Fruit fly (Drosophila melanogaster) whole organism, embryonic: Measurements from ENCODE around the gene OtopLc.

Experiments used
- B-H1 ChIP-seq: fragments of 200-800 bp; sonication (Bioruptor generic); IDR thresholded peaks from 3 replicates; pipeline ENCODE4 v1.3.6; 2022; ENCODE audit warnings: missing biosample characterization, missing genetic modification characterization
- Bdp1 ChIP-seq: fragments of 200-800 bp; sonication (Bioruptor generic); optimal IDR thresholded peaks from 3 replicates; lab custom pipeline; 2016; ENCODE audit warnings: missing biosample characterization, missing genetic modification characterization
- Bgb ChIP-seq: fragments of 200-800 bp; sonication (Bioruptor generic); IDR thresholded peaks from 2 replicates; pipeline ENCODE4 v1.3.6; 2022; ENCODE audit warnings: missing biosample characterization, missing genetic modification characterization; ENCODE audit not compliant: partially characterized antibody
- CG12155 ChIP-seq: fragments of 200-800 bp; sonication (Bioruptor generic); optimal IDR thresholded peaks from 3 replicates; lab custom pipeline; 2016; ENCODE audit warnings: missing biosample characterization, missing genetic modification characterization
- CG13287 ChIP-seq: fragments of 200-800 bp; sonication (Bioruptor generic); IDR thresholded peaks from 2 replicates; pipeline ENCODE4 v1.3.6; 2022; ENCODE audit warnings: missing biosample characterization, missing genetic modification characterization; ENCODE audit not compliant: partially characterized antibody
- CG14441 ChIP-seq: fragments of 200-800 bp; sonication (Bioruptor generic); IDR thresholded peaks from 2 replicates; pipeline ENCODE4 v1.3.6; 2022; ENCODE audit warnings: missing biosample characterization, missing genetic modification characterization
- CG14965 ChIP-seq: fragments of 200-800 bp; sonication (Bioruptor generic); optimal IDR thresholded peaks from 2 replicates; lab custom pipeline; 2016; ENCODE audit warnings: missing biosample characterization, missing genetic modification characterization, borderline replicate concordance
- CG16813 ChIP-seq: fragments of 200-800 bp; sonication (Bioruptor generic); IDR thresholded peaks from 3 replicates; pipeline ENCODE4 v1.3.6; 2022; ENCODE audit warnings: missing biosample characterization, missing genetic modification characterization; ENCODE audit not compliant: partially characterized antibody
- CG1832 ChIP-seq: fragments of 200-800 bp; sonication (Bioruptor generic); optimal IDR thresholded peaks from 2 replicates; lab custom pipeline; 2017; ENCODE audit warnings: missing biosample characterization, mild to moderate bottlenecking, missing genetic modification characterization, inconsistent platforms
- CG30403 ChIP-seq: fragments of 200-800 bp; sonication (Bioruptor generic); optimal IDR thresholded peaks from 3 replicates; lab custom pipeline; 2016; ENCODE audit warnings: missing biosample characterization, missing genetic modification characterization
- CG32532 ChIP-seq: fragments of 200-800 bp; sonication (Bioruptor generic); IDR thresholded peaks from 2 replicates; pipeline ENCODE4 v1.3.6; 2022; ENCODE audit warnings: missing biosample characterization, missing genetic modification characterization
- CG34422 ChIP-seq: fragments of 200-800 bp; sonication (Bioruptor generic); IDR thresholded peaks from 3 replicates; pipeline ENCODE4 v1.3.6; 2022; ENCODE audit warnings: missing biosample characterization, missing genetic modification characterization
- CG3726 ChIP-seq: fragments of 200-800 bp; sonication (Bioruptor generic); IDR thresholded peaks from 3 replicates; pipeline ENCODE4, ENCODE4 v1.3.6; 2022; ENCODE audit warnings: missing biosample characterization, missing genetic modification characterization
- CG42726 ChIP-seq: fragments of 200-800 bp; sonication (Bioruptor generic); IDR thresholded peaks from 2 replicates; pipeline ENCODE4 v1.3.6; 2022; ENCODE audit warnings: missing biosample characterization, missing genetic modification characterization; ENCODE audit not compliant: partially characterized antibody
- CG4424 ChIP-seq: fragments of 200-800 bp; sonication (Bioruptor generic); optimal IDR thresholded peaks from 3 replicates; lab custom pipeline; 2016; ENCODE audit warnings: missing biosample characterization, missing genetic modification characterization
- CG4707 ChIP-seq: fragments of 200-800 bp; sonication (Bioruptor generic); optimal IDR thresholded peaks from 2 replicates; lab custom pipeline; 2018; ENCODE audit warnings: missing biosample characterization, mild to moderate bottlenecking, missing genetic modification characterization, moderate library complexity
- CG6854 ChIP-seq: fragments of 200-800 bp; sonication (Bioruptor generic); optimal IDR thresholded peaks from 3 replicates; lab custom pipeline; 2017; ENCODE audit warnings: missing biosample characterization, mild to moderate bottlenecking, missing genetic modification characterization
- CG9817 ChIP-seq: fragments of 200-800 bp; sonication (Bioruptor generic); optimal IDR thresholded peaks from 2 replicates; lab custom pipeline; 2018; ENCODE audit warnings: missing biosample characterization, mild to moderate bottlenecking, missing genetic modification characterization, moderate library complexity
- Dip2 ChIP-seq: fragments of 200-800 bp; sonication (Bioruptor generic); IDR thresholded peaks from 2 replicates; pipeline ENCODE4 v1.3.6; 2022; ENCODE audit warnings: missing biosample characterization, missing genetic modification characterization
- Dip3 ChIP-seq: fragments of 200-800 bp; sonication (Bioruptor generic); optimal IDR thresholded peaks from 3 replicates; lab custom pipeline; 2016; ENCODE audit warnings: missing biosample characterization, missing genetic modification characterization
- ERR ChIP-seq: fragments of 200-800 bp; sonication (Bioruptor generic); optimal IDR thresholded peaks from 2 replicates; lab custom pipeline; 2016; ENCODE audit warnings: missing biosample characterization, missing genetic modification characterization
- Fer3 ChIP-seq: fragments of 200-800 bp; sonication (Bioruptor generic); optimal IDR thresholded peaks from 2 replicates; lab custom pipeline; 2018; ENCODE audit warnings: missing biosample characterization, mild to moderate bottlenecking, missing genetic modification characterization, moderate library complexity
- H2.0 ChIP-seq: fragments of 200-800 bp; sonication (Bioruptor generic); IDR thresholded peaks from 2 replicates; pipeline ENCODE4 v1.3.6; 2022; ENCODE audit warnings: missing biosample characterization, missing genetic modification characterization
- Med ChIP-seq: fragments of 200-800 bp; sonication (Bioruptor generic); peaks from one replicate; lab custom pipeline; 2016; ENCODE audit warnings: missing biosample characterization, missing genetic modification characterization, mild to moderate bottlenecking, inconsistent platforms, moderate library complexity
- Nf-YA ChIP-seq: fragments of 200-800 bp; sonication (Bioruptor generic); IDR thresholded peaks from 2 replicates; pipeline ENCODE4 v1.3.6; 2022; ENCODE audit warnings: missing biosample characterization, missing genetic modification characterization
- Oli ChIP-seq: fragments of 200-800 bp; sonication (Bioruptor generic); optimal IDR thresholded peaks from 2 replicates; lab custom pipeline; 2018; ENCODE audit warnings: missing biosample characterization, mild to moderate bottlenecking, missing genetic modification characterization, moderate library complexity
- PHDP ChIP-seq: fragments of 200-800 bp; sonication (Bioruptor generic); optimal IDR thresholded peaks from 3 replicates; lab custom pipeline; 2018; ENCODE audit warnings: missing biosample characterization, mild to moderate bottlenecking, missing genetic modification characterization, moderate library complexity
- Trl ChIP-seq, 3 experiments: fragments of >200 bp in 2 of 3; fragments of 200-800 bp in 1 of 3; sonication (Bioruptor generic) in 1 of 3; optimal IDR thresholded peaks; 2 replicates in 1 of 3; 3 replicates in 2 of 3; lab custom pipeline; 2016 to 2017; ENCODE audit warnings: missing biosample characterization in 1 of 3, missing genetic modification characterization in 1 of 3
- Xrp1 ChIP-seq: fragments of 200-800 bp; sonication (Bioruptor generic); IDR thresholded peaks from 2 replicates; pipeline ENCODE4 v1.3.6; 2022; ENCODE audit warnings: missing biosample characterization, missing genetic modification characterization
- bbx ChIP-seq: fragments of 200-800 bp; sonication (Bioruptor generic); IDR thresholded peaks from 2 replicates; pipeline ENCODE4 v1.3.6; 2022; ENCODE audit warnings: missing biosample characterization, missing genetic modification characterization; ENCODE audit not compliant: partially characterized antibody
- cas ChIP-seq: fragments of 200-800 bp; sonication (Bioruptor generic); IDR thresholded peaks from 2 replicates; pipeline ENCODE4 v1.3.6; 2022; ENCODE audit warnings: missing biosample characterization, missing genetic modification characterization
- chinmo ChIP-seq: fragments of 200-800 bp; sonication (Bioruptor generic); IDR thresholded peaks from 4 replicates; pipeline ENCODE4 v1.3.6; 2022; ENCODE audit warnings: missing biosample characterization, missing genetic modification characterization; ENCODE audit not compliant: partially characterized antibody
- dati ChIP-seq: fragments of 200-800 bp; sonication (Bioruptor generic); IDR thresholded peaks from 2 replicates; pipeline ENCODE4 v1.3.6; 2022; ENCODE audit warnings: missing biosample characterization, missing genetic modification characterization
- dm ChIP-seq: fragments of 200-800 bp; sonication (Bioruptor generic); optimal IDR thresholded peaks from 3 replicates; lab custom pipeline; 2016; ENCODE audit warnings: missing biosample characterization, missing genetic modification characterization
- gsb-n ChIP-seq: fragments of 200-800 bp; sonication (Bioruptor generic); optimal IDR thresholded peaks from 3 replicates; lab custom pipeline; 2018; ENCODE audit warnings: missing biosample characterization, mild to moderate bottlenecking, missing genetic modification characterization
- jumu ChIP-seq: fragments of 200-800 bp; sonication (Bioruptor generic); optimal IDR thresholded peaks from 3 replicates; lab custom pipeline; 2016; ENCODE audit warnings: missing biosample characterization, missing genetic modification characterization
- mam ChIP-seq: fragments of 200-800 bp; sonication (Bioruptor generic); optimal IDR thresholded peaks from 3 replicates; lab custom pipeline; 2016; ENCODE audit warnings: missing biosample characterization, missing genetic modification characterization
- pan ChIP-seq, 4 experiments: fragments of >200 bp in 3 of 4; fragments of 200-800 bp in 1 of 4; sonication (Bioruptor generic) in 1 of 4; optimal IDR thresholded peaks in 3 of 4; IDR thresholded peaks in 1 of 4; 2 replicates each; pipeline versions ENCODE4 v1.3.6 to Lab custom; 2017 to 2022; ENCODE audit warnings: missing biosample characterization in 2 of 4, missing genetic modification characterization in 2 of 4, mixed read lengths in 1 of 4
- pho ChIP-seq: fragments of 200-800 bp; sonication (Bioruptor generic); optimal IDR thresholded peaks from 2 replicates; lab custom pipeline; 2016; ENCODE audit warnings: missing biosample characterization, missing genetic modification characterization
- pita ChIP-seq: fragments of 200-800 bp; sonication (Bioruptor generic); optimal IDR thresholded peaks from 2 replicates; lab custom pipeline; 2017; ENCODE audit warnings: missing biosample characterization, mild to moderate bottlenecking, missing genetic modification characterization
- pnt ChIP-seq: fragments of 200-800 bp; sonication (Bioruptor generic); optimal IDR thresholded peaks from 3 replicates; lab custom pipeline; 2016; ENCODE audit warnings: missing biosample characterization, missing genetic modification characterization
- sc ChIP-seq, 3 experiments: fragments of >200 bp in 2 of 3; fragments of 200-800 bp in 1 of 3; sonication (Bioruptor generic) in 1 of 3; optimal IDR thresholded peaks; 2 replicates in 2 of 3; 3 replicates in 1 of 3; lab custom pipeline; 2017; ENCODE audit warnings: mild to moderate bottlenecking in 1 of 3, missing biosample characterization in 1 of 3, missing genetic modification characterization in 1 of 3, missing genetic modification reagents in 1 of 3
- sens ChIP-seq: fragments of 200-800 bp; sonication (Bioruptor generic); peaks from one replicate; lab custom pipeline; 2016; ENCODE audit warnings: missing biosample characterization, missing genetic modification characterization
- sens-2 ChIP-seq: fragments of 200-800 bp; sonication (Bioruptor generic); IDR thresholded peaks from 2 replicates; pipeline ENCODE4 v1.3.6; 2022; ENCODE audit warnings: missing biosample characterization, missing genetic modification characterization
- sisA ChIP-seq: fragments of 200-800 bp; sonication (Bioruptor generic); IDR thresholded peaks from 2 replicates; pipeline ENCODE4 v1.3.6; 2022; ENCODE audit warnings: missing biosample characterization, missing genetic modification characterization
- slbo ChIP-seq: fragments of 200-800 bp; sonication (Bioruptor generic); IDR thresholded peaks from 2 replicates; pipeline ENCODE4 v1.3.6; 2022; ENCODE audit warnings: missing biosample characterization, missing genetic modification characterization
- stc ChIP-seq: fragments of 200-800 bp; sonication (Bioruptor generic); IDR thresholded peaks from 2 replicates; pipeline ENCODE4 v1.3.6; 2022; ENCODE audit warnings: missing biosample characterization, missing genetic modification characterization
- tap ChIP-seq: fragments of 200-800 bp; optimal IDR thresholded peaks from 3 replicates; lab custom pipeline; 2019; ENCODE audit warnings: missing biosample characterization, mild to moderate bottlenecking, missing genetic modification characterization, moderate library complexity
- vnd ChIP-seq: fragments of 200-800 bp; sonication (Bioruptor generic); IDR thresholded peaks from 3 replicates; pipeline ENCODE4 v1.3.6; 2022; ENCODE audit warnings: missing biosample characterization, missing genetic modification characterization; ENCODE audit not compliant: partially characterized antibody

OtopLc gene

dm6 chrX:5612977-5613376, 49.7 kb downstream of the OtopLc start (continued):
- TF ChIP-seq mam (GFP tag; lab: Kevin White, UChicago) = peak; percentile 29
- TF ChIP-seq CG6854 (GFP tag; lab: Kevin White, UChicago) = no peak
- TF ChIP-seq sens (GFP tag; lab: Kevin White, UChicago) = peak; percentile 56
- TF ChIP-seq chinmo = no peak
- no peak for TF ChIP-seq Oli (tag; lab: Kevin White, UChicago)
- peak; percentile 56 for TF ChIP-seq slbo (GFP tag; lab: Robert Waterston, UW)
- TF ChIP-seq CG12155 (GFP tag; lab: Kevin White, UChicago) = no peak
- TF ChIP-seq jumu (GFP tag; lab: Kevin White, UChicago) = no peak
- no peak for TF ChIP-seq cas (GFP tag; lab: Robert Waterston, UW)
- peak; percentile 95 for TF ChIP-seq Dip2 (GFP tag; lab: Robert Waterston, UW)
- no peak for TF ChIP-seq Nf-YA (GFP tag; lab: Robert Waterston, UW)
- 0 out of 2 replicates have a peak, but pooled peaks have one; percentile 36 for TF ChIP-seq sisA (GFP tag; lab: Robert Waterston, UW)
- no peak for TF ChIP-seq Dip3 (GFP tag; lab: Kevin White, UChicago)
- no peak for TF ChIP-seq ERR (GFP tag; lab: Kevin White, UChicago)
- no peak; the same call in 1 of the 2 replicates for TF ChIP-seq CG13287 (GFP tag; lab: Robert Waterston, UW)
- no peak for TF ChIP-seq B-H1 (GFP tag; lab: Robert Waterston, UW)
- TF ChIP-seq stc (GFP tag; lab: Robert Waterston, UW) = no peak
- peak; percentile 98 for TF ChIP-seq Bdp1
- TF ChIP-seq CG32532 = peak; percentile 39
- no peak for TF ChIP-seq Trl (optimal IDR thresholded peaks at IDR 0.05; lab: Kevin White, UChicago)
- TF ChIP-seq Trl (GFP tag; optimal IDR thresholded peaks at IDR 0.05; lab: Kevin White, UChicago) = peak; percentile 14
- TF ChIP-seq CG1832 (GFP tag; lab: Kevin White, UChicago) = no peak
- no peak for TF ChIP-seq sc (optimal IDR thresholded peaks at IDR 0.05; lab: Kevin White, UChicago)
- TF ChIP-seq sc (GFP tag; optimal IDR thresholded peaks at IDR 0.05; lab: Kevin White, UChicago) = no peak
- no peak for TF ChIP-seq pan (optimal IDR thresholded peaks at IDR 0.05; lab: Kevin White, UChicago)
- TF ChIP-seq pan (GFP tag; optimal IDR thresholded peaks at IDR 0.05 in 1 of 2, IDR thresholded peaks at IDR 0.05 in 1 of 2) = peak in 1 of 2 experiments; percentile 22
- TF ChIP-seq PHDP (tag; lab: Kevin White, UChicago) = no peak
- TF ChIP-seq pho (GFP tag; lab: Kevin White, UChicago) = no peak
- peak; percentile 47; the same call in 2 of the 3 replicates for TF ChIP-seq vnd (GFP tag; lab: Robert Waterston, UW)
- no peak for TF ChIP-seq CG9817 (tag; lab: Kevin White, UChicago)
- peak; percentile 66 for TF ChIP-seq bbx (GFP tag; lab: Robert Waterston, UW)
- no peak for TF ChIP-seq tap
- TF ChIP-seq gsb-n (tag; lab: Kevin White, UChicago) = no peak
- TF ChIP-seq pita (GFP tag; lab: Kevin White, UChicago) = peak; percentile 37
- TF ChIP-seq CG4707 (GFP tag; lab: Kevin White, UChicago) = no peak
- TF ChIP-seq dati (GFP tag; lab: Robert Waterston, UW) = no peak
- TF ChIP-seq CG3726 (GFP tag; lab: Robert Waterston, UW) = no peak
- no peak for TF ChIP-seq sens-2 (GFP tag; lab: Robert Waterston, UW)
- TF ChIP-seq CG30403 (GFP tag; lab: Kevin White, UChicago) = no peak
- TF ChIP-seq H2.0 = no peak
- TF ChIP-seq Fer3 = no peak
- no peak for TF ChIP-seq CG14965 (GFP tag; lab: Kevin White, UChicago)
- TF ChIP-seq CG16813 (GFP tag; lab: Robert Waterston, UW) = peak; percentile 76
- peak; percentile 65 for TF ChIP-seq Med (GFP tag; lab: Kevin White, UChicago)
- TF ChIP-seq CG42726 (GFP tag; lab: Robert Waterston, UW) = peak; percentile 90
- peak; percentile 25; the same call in 1 of the 3 replicates for TF ChIP-seq CG34422 (GFP tag; lab: Robert Waterston, UW)
- TF ChIP-seq CG14441 (GFP tag; lab: Robert Waterston, UW) = no peak
- TF ChIP-seq CG4424 (GFP tag; lab: Kevin White, UChicago) = no peak
- no peak for TF ChIP-seq dm
- TF ChIP-seq Bgb (GFP tag; lab: Robert Waterston, UW) = peak; percentile 91
- 0 out of 2 replicates have a peak, but pooled peaks have one; percentile 10 for TF ChIP-seq Xrp1 (GFP tag; lab: Robert Waterston, UW)
- peak; percentile 13 for TF ChIP-seq pnt
